Worm (Caenorhabditis elegans) whole organism, late embryonic: Measurements from ENCODE around the gene B0348.1.

ENCODE experiments used
- C08G9.2 ChIP-seq: sonication (generic microtip); optimal IDR thresholded peaks from 2 replicates; lab custom pipeline; 2016; ENCODE audit warnings: mild to moderate bottlenecking, missing genetic modification characterization, moderate library complexity, missing compliant biosample characterization
- F13H6.1 ChIP-seq: sonication (generic microtip); optimal IDR thresholded peaks from 2 replicates; lab custom pipeline; 2016; ENCODE audit warnings: missing genetic modification characterization, missing compliant biosample characterization
- K02D7.2 ChIP-seq: sonication (generic microtip); optimal IDR thresholded peaks from 2 replicates; lab custom pipeline; 2017; ENCODE audit warnings: mild to moderate bottlenecking, missing genetic modification characterization, missing compliant biosample characterization
- K09A11.1 ChIP-seq: sonication (generic microtip); optimal IDR thresholded peaks from 2 replicates; lab custom pipeline; 2017; ENCODE audit warnings: antibody characterized with exemption, mild to moderate bottlenecking, missing genetic modification characterization, missing compliant biosample characterization; ENCODE audit not compliant: insufficient read depth
- Y22D7AL.16 ChIP-seq: sonication (generic microtip); optimal IDR thresholded peaks from 2 replicates; lab custom pipeline; 2016; ENCODE audit warnings: missing genetic modification characterization, missing compliant biosample characterization
- ama-1 ChIP-seq: fragments of 150-350 bp; optimal IDR thresholded peaks from 2 replicates; lab custom pipeline; 2014
- ceh-14 ChIP-seq: sonication (generic microtip); optimal IDR thresholded peaks from 2 replicates; lab custom pipeline; 2016; ENCODE audit warnings: missing genotype, missing genetic modification characterization, missing compliant biosample characterization
- ceh-18 ChIP-seq: sonication (generic microtip); optimal IDR thresholded peaks from 2 replicates; lab custom pipeline; 2016; ENCODE audit warnings: missing genetic modification characterization, missing compliant biosample characterization
- ceh-30 ChIP-seq: fragments of 150-350 bp; optimal IDR thresholded peaks from 2 replicates; lab custom pipeline; 2014; ENCODE audit warnings: missing biosample characterization, missing genetic modification characterization
- ceh-31 ChIP-seq: sonication (generic microtip); optimal IDR thresholded peaks from 2 replicates; lab custom pipeline; 2016; ENCODE audit warnings: missing genetic modification characterization, missing compliant biosample characterization
- ceh-45 ChIP-seq: fragments of 200-800 bp; sonication (Bioruptor generic); IDR thresholded peaks from 2 replicates; pipeline ENCODE4 v1.3.6; 2022; ENCODE audit warnings: missing genetic modification reagents, missing genetic modification characterization, missing compliant biosample characterization
- ceh-48 ChIP-seq: sonication (generic microtip); optimal IDR thresholded peaks from 2 replicates; lab custom pipeline; 2016; ENCODE audit warnings: missing genetic modification characterization, inconsistent platforms, missing compliant biosample characterization
- ceh-6 ChIP-seq: fragments of 200-800 bp; sonication (Bioruptor generic); optimal IDR thresholded peaks from 2 replicates; lab custom pipeline; 2018; ENCODE audit warnings: mild to moderate bottlenecking, missing genetic modification characterization, missing compliant biosample characterization
- ceh-9 ChIP-seq: sonication (generic microtip); optimal IDR thresholded peaks from 2 replicates; lab custom pipeline; 2016; ENCODE audit warnings: mild to moderate bottlenecking, missing genetic modification characterization, inconsistent platforms, missing compliant biosample characterization
- che-1 ChIP-seq: sonication (generic microtip); optimal IDR thresholded peaks from 2 replicates; lab custom pipeline; 2016; ENCODE audit warnings: mild to moderate bottlenecking, missing genetic modification characterization, missing compliant biosample characterization
- elt-2 ChIP-seq: sonication (generic microtip); optimal IDR thresholded peaks from 2 replicates; lab custom pipeline; 2016; ENCODE audit warnings: missing genetic modification reagents, missing genetic modification characterization, missing compliant biosample characterization
- ets-4 ChIP-seq: sonication (generic microtip); optimal IDR thresholded peaks from 2 replicates; lab custom pipeline; 2016; ENCODE audit warnings: missing genetic modification characterization, missing compliant biosample characterization
- fkh-10 ChIP-seq: fragments of 150-350 bp; optimal IDR thresholded peaks from 2 replicates; lab custom pipeline; 2014; ENCODE audit warnings: missing biosample characterization, missing genetic modification reagents, missing genetic modification characterization
- gmeb-2 ChIP-seq: sonication (generic microtip); optimal IDR thresholded peaks from 2 replicates; lab custom pipeline; 2016; ENCODE audit warnings: missing genetic modification characterization, inconsistent platforms, missing compliant biosample characterization
- hlh-13 ChIP-seq: fragments of 200-800 bp; sonication (Bioruptor generic); optimal IDR thresholded peaks from 2 replicates; lab custom pipeline; 2018; ENCODE audit warnings: mild to moderate bottlenecking, missing genetic modification characterization, missing compliant biosample characterization
- hlh-8 ChIP-seq: sonication (generic microtip); optimal IDR thresholded peaks from 2 replicates; lab custom pipeline; 2016; ENCODE audit warnings: missing genotype, missing genetic modification characterization, missing compliant biosample characterization
- lin-11 ChIP-seq: fragments of 200-800 bp; sonication (Bioruptor generic); optimal IDR thresholded peaks from 2 replicates; lab custom pipeline; 2018; ENCODE audit warnings: mild to moderate bottlenecking, missing genetic modification characterization, missing compliant biosample characterization
- madf-2 ChIP-seq: sonication (generic microtip); optimal IDR thresholded peaks from 2 replicates; lab custom pipeline; 2017; ENCODE audit warnings: missing genetic modification characterization, missing compliant biosample characterization
- nhr-232 ChIP-seq: sonication (generic microtip); optimal IDR thresholded peaks from 2 replicates; lab custom pipeline; 2016; ENCODE audit warnings: missing genetic modification characterization, missing compliant biosample characterization
- npax-4 ChIP-seq: sonication (generic microtip); optimal IDR thresholded peaks from 2 replicates; lab custom pipeline; 2016; ENCODE audit warnings: missing genetic modification characterization, missing compliant biosample characterization
- odd-2 ChIP-seq: sonication (generic microtip); optimal IDR thresholded peaks from 2 replicates; lab custom pipeline; 2017; ENCODE audit warnings: antibody characterized with exemption, mild to moderate bottlenecking, missing genetic modification characterization, missing compliant biosample characterization
- pha-4 ChIP-seq: fragments of 150-350 bp; optimal IDR thresholded peaks from 2 replicates; lab custom pipeline; 2018; ENCODE audit warnings: missing biosample characterization, missing genetic modification reagents, missing genetic modification characterization
- pros-1 ChIP-seq: fragments of 150-350 bp; optimal IDR thresholded peaks from 2 replicates; lab custom pipeline; 2014; ENCODE audit warnings: missing biosample characterization, missing genetic modification reagents, missing genetic modification characterization
- rnt-1 ChIP-seq: sonication (generic microtip); optimal IDR thresholded peaks from 2 replicates; lab custom pipeline; 2016; ENCODE audit warnings: missing genetic modification characterization, missing compliant biosample characterization
- sox-2 ChIP-seq: fragments of 200-800 bp; sonication (Bioruptor generic); IDR thresholded peaks from 2 replicates; pipeline ENCODE4 v1.3.6; 2022; ENCODE audit warnings: missing genetic modification reagents, missing genetic modification characterization, missing compliant biosample characterization
- unc-3 ChIP-seq, 2 experiments: fragments of 200-800 bp in 1 of 2; sonication (Bioruptor generic) in 1 of 2; sonication (generic microtip) in 1 of 2; conservative IDR thresholded peaks in 1 of 2; optimal IDR thresholded peaks in 1 of 2; 2 replicates each; pipeline versions ENCODE4 v1.3.6 to Lab custom; 2016 to 2022; ENCODE audit warnings: missing compliant biosample characterization in 2 of 2, missing genetic modification characterization in 2 of 2, missing genetic modification reagents in 1 of 2
- unc-55 ChIP-seq: sonication (generic microtip); optimal IDR thresholded peaks from 2 replicates; lab custom pipeline; 2017; ENCODE audit warnings: missing biosample characterization, missing genetic modification reagents, missing genetic modification characterization
- unc-86 ChIP-seq: sonication (generic microtip); optimal IDR thresholded peaks from 2 replicates; lab custom pipeline; 2016; ENCODE audit warnings: missing genetic modification characterization, missing compliant biosample characterization

B0348.1 gene

DNA sequence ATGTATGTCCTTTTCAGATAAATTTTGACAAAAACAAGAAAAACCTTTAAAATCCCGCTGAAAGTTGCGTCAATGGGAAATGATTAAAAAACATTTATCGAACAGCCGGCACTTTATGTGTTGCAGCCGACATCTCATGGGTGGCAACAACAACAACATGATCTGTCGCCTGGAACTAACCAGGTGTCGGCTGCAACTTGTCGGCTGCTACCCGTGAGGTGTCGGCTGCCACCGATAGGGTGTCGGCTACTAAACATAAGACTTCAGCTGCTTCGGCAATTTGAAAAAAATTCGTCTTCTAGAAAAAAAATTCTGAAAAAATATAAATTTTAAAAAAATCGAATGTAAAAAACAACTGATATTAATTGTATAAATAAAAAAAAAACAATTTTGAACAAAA is 21.1 kb upstream of the B0348.1 start:
- no peak for TF ChIP-seq ama-1
- TF ChIP-seq lin-11 (tag; lab: Kevin White, UChicago), result no peak
- TF ChIP-seq rnt-1 (tag; lab: Kevin White, UChicago), result no peak
- TF ChIP-seq ceh-14 (tag; lab: Kevin White, UChicago), result no peak
- TF ChIP-seq nhr-232, result no peak
- no peak for TF ChIP-seq C08G9.2 (tag; lab: Kevin White, UChicago)
- no peak for TF ChIP-seq odd-2 (tag; lab: Kevin White, UChicago)
- TF ChIP-seq ceh-31 (tag; lab: Kevin White, UChicago), result no peak
- TF ChIP-seq ceh-48 (tag; lab: Kevin White, UChicago), result no peak
- TF ChIP-seq hlh-13 (GFP tag; lab: Kevin White, UChicago), result no peak
- TF ChIP-seq hlh-8, result no peak
- no peak for TF ChIP-seq gmeb-2 (tag; lab: Kevin White, UChicago)
- TF ChIP-seq unc-86 (tag; lab: Kevin White, UChicago), result no peak
- TF ChIP-seq che-1 (tag; lab: Kevin White, UChicago), result no peak
- TF ChIP-seq, all 69 proteins: peak for 0

DNA sequence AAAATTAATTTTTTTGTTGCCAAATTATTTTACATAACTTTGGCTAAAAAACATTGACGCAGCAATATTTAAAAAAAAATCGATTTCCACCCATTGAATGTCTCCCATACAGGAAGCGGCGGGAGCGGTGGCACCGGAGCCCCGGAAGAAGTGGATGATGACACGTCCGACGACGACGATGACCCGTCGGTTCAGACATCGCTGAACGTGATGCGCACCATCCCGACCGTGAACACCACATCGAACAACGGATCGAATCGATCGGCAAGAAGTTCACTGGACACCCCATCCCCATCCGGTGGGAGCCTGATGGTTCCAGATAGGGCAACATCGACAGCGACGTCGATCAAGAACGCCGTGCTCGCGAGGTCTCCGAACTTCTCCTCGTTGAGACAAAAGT is 20.5 kb upstream of the B0348.1 start:
- TF ChIP-seq ceh-45 (GFP tag; lab: Robert Waterston, UW), result no peak

DNA sequence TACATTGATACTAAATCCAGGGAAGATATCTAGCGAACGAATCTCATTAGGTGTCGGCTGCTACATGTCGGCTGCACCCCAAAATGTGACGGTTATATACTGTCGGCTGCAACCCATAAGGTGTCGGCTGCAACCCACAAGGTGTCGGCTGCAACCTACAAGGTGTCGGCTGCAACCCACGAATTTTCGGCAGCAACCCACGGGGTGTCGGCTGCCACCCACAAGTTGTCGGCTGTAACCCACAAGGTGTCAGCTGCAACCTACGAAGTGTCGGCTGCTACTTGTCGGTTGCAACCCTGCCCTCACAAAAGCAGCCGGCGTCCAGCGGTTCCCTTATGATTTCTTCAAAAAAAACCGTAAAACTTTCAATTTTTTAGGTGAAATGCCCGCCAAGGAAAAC is 18.9 kb upstream of the B0348.1 start:
- no peak for TF ChIP-seq madf-2 (tag; lab: Kevin White, UChicago)
- no peak for TF ChIP-seq pros-1 (tag; lab: Kevin White, UChicago)
- TF ChIP-seq fkh-10, result no peak
- TF ChIP-seq ama-1, result no peak
- TF ChIP-seq unc-3 (GFP tag; conservative IDR thresholded peaks at IDR 0.05; lab: Robert Waterston, UW), result no peak
- no peak for TF ChIP-seq unc-3 (tag; optimal IDR thresholded peaks at IDR 0.05; lab: Kevin White, UChicago)
- TF ChIP-seq K09A11.1 (tag; lab: Kevin White, UChicago), result no peak
- TF ChIP-seq ets-4 (tag; lab: Kevin White, UChicago), result no peak
- no peak for TF ChIP-seq elt-2
- no peak for TF ChIP-seq C08G9.2 (tag; lab: Kevin White, UChicago)
- no peak for TF ChIP-seq nhr-232
- TF ChIP-seq F13H6.1, result no peak
- no peak for TF ChIP-seq Y22D7AL.16 (tag; lab: Kevin White, UChicago)
- TF ChIP-seq hlh-8, result no peak

DNA sequence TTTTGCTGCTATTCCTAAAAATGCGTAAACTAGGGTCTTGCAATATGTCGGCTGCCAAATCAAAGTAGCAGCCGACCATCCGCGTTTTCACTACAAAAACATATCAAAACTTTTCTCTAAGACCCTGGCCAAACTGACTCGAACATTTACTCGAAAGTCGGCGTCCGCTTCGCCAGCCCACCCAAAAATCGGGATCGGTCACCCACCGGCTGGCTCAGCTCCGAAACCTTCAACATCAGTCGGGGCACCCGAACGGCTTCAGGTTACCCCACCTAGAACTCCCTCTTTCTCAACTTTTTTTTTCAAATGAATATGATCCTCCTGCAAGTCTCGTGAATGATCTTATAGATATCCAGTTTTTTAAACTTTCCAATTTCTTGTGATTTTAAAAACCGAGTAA is 11.0 kb upstream of the B0348.1 start:
- TF ChIP-seq pha-4, result no peak
- no peak for TF ChIP-seq ceh-18 (tag; lab: Kevin White, UChicago)
- TF ChIP-seq ceh-9 (tag; lab: Kevin White, UChicago), result no peak
- TF ChIP-seq ceh-45 (GFP tag; lab: Robert Waterston, UW), result no peak
- TF ChIP-seq npax-4, result no peak
- no peak for TF ChIP-seq unc-55 (GFP tag; lab: Kevin White, UChicago)

DNA sequence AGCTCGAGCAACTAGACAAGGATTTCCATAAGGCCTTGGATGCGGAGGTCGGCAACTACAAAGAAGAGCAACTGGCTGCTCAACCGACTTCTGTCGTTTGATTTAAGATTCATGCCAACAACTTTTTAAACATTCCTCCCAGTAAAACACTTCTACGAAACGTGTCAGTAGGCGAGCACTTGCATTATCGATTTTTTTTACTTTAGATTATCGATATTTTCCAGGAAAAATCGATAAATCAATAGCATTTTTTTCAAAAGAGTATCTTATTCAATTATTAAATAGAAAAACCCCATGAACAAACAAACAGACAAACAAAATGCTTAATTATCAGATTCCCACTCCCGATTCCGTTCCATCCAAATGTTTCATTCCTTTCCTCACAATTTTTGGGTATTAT is 5.7 kb upstream of the B0348.1 start:
- TF ChIP-seq ceh-48 (tag; lab: Kevin White, UChicago) (peak; percentile 56), ceh-30 (tag; lab: Kevin White, UChicago) (no peak)

DNA sequence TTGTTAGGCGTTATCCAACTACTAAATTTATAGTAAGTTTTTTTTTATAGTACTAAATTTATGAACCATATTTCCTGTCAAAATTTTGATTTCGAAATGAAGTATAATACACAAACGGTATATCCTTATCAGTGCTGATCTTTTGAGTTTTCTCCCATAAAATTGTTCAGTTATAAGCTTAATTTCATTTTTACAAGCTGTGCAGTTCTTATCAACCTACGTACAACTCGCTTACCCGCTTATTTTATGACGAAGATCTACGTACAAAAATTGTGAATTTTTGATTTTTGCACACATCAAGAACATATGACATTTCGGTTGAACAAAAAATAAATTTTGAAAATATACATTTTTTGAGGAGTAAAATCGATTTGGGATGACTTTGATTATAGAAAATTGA is 4.7 kb upstream of the B0348.1 start:
- TF ChIP-seq lin-11 (tag; lab: Kevin White, UChicago) (no peak), sox-2 (GFP tag; lab: Robert Waterston, UW) (no peak), ceh-48 (tag; lab: Kevin White, UChicago) (no peak), ceh-6 (GFP tag; lab: Kevin White, UChicago) (no peak), K02D7.2 (tag; lab: Kevin White, UChicago) (no peak), ceh-30 (tag; lab: Kevin White, UChicago) (no peak)
